Fruit fly (Drosophila melanogaster): ENCODE measurements around the gene CG32483.

DNA sequence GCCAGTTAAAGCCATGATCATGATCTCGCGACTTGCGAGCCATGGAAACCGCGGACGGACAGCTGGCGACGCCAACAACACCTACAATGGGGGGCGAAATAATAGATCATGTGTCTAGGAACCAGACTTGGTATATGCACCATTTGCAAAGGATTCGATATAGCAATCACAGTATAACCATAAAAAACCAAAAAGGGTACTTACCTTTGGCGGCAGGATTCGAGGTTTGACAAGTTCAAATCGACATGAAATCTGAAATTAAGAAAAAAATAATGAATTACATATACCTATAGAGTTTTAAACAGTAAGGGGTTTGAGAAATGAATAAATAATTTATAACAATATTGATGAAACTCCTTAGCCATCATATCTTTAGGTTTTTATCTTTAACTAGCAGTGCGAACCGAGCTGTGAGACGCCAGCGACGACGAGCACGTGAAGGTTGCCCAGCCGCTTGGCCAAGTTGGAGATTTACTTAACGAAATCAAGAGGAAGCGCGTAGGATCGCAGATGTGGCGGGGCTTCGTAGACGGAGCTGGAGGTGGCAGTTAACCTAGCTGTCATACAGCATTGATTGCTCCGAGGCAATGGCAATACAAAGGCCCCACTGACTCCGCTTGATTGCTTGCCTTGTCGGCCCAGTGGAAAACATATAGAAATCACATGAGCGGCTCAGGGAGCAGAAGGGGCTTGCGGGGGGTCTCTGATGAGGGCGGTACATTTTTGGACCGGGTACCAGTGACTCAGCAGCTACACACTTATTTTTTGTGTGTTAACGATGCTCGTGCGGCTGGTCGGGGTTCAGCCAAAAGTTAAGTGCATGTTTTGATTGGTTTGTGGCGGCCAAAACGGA lies 44.2 kb upstream of the CG32483 start:
- TF ChIP-seq Sin3A (optimal IDR thresholded peaks at IDR 0.05) = no peak
- TF ChIP-seq h (optimal IDR thresholded peaks at IDR 0.05) = no peak
- no peak for TF ChIP-seq psq (optimal IDR thresholded peaks at IDR 0.05)
- TF ChIP-seq ttk (optimal IDR thresholded peaks at IDR 0.05) = no peak

Measured in Kc167 (cell line).